Worm (Caenorhabditis elegans) whole organism, L2 larva: ENCODE data around the gene egl-36.

Experiments used
- C34F6.9 ChIP-seq: fragments of 150-350 bp; optimal IDR thresholded peaks from 2 replicates; lab custom pipeline; 2014; ENCODE audit warnings: missing biosample characterization, missing genetic modification characterization
- F13H6.1 ChIP-seq: sonication (generic microtip); optimal IDR thresholded peaks from 2 replicates; lab custom pipeline; 2016; ENCODE audit warnings: missing genetic modification characterization, missing compliant biosample characterization
- Y55F3AM.14 ChIP-seq: fragments of 200-800 bp; sonication (Bioruptor generic); optimal IDR thresholded peaks from 2 replicates; lab custom pipeline; 2018; ENCODE audit warnings: mild to moderate bottlenecking, missing genetic modification characterization, missing compliant biosample characterization
- ama-1 ChIP-seq: fragments of 150-350 bp; optimal IDR thresholded peaks from 2 replicates; lab custom pipeline; 2018; ENCODE audit warnings: inconsistent platforms
- blmp-1 ChIP-seq: sonication (generic microtip); optimal IDR thresholded peaks from 2 replicates; lab custom pipeline; 2017; ENCODE audit warnings: missing genetic modification characterization, mild to moderate bottlenecking, missing compliant biosample characterization, antibody characterized with exemption, moderate library complexity; ENCODE audit not compliant: insufficient read depth
- ceh-16 ChIP-seq: fragments of 150-350 bp; optimal IDR thresholded peaks from 2 replicates; lab custom pipeline; 2014; ENCODE audit warnings: missing biosample characterization, missing genetic modification characterization
- crh-2 ChIP-seq: sonication (generic microtip); optimal IDR thresholded peaks from 2 replicates; lab custom pipeline; 2017; ENCODE audit warnings: missing biosample characterization, missing genetic modification characterization
- egl-27 ChIP-seq: sonication (generic microtip); optimal IDR thresholded peaks from 3 replicates; lab custom pipeline; 2017; ENCODE audit warnings: missing biosample characterization, missing genetic modification reagents, missing genetic modification characterization
- elt-3 ChIP-seq: sonication (generic microtip); optimal IDR thresholded peaks from 2 replicates; lab custom pipeline; 2017; ENCODE audit warnings: missing biosample characterization, missing genetic modification characterization
- fos-1 ChIP-seq: fragments of 150-350 bp; optimal IDR thresholded peaks from 2 replicates; lab custom pipeline; 2014; ENCODE audit warnings: missing biosample characterization, missing genetic modification characterization
- gmeb-1 ChIP-seq: fragments of 150-350 bp; optimal IDR thresholded peaks from 2 replicates; lab custom pipeline; 2014; ENCODE audit warnings: missing biosample characterization, missing genetic modification characterization
- lin-11 ChIP-seq: fragments of 150-350 bp; sonication (generic microtip); optimal IDR thresholded peaks from 2 replicates; lab custom pipeline; 2014; ENCODE audit warnings: missing biosample characterization, missing genetic modification characterization, inconsistent platforms, mixed read lengths
- lin-13 ChIP-seq: fragments of 150-350 bp; optimal IDR thresholded peaks from 2 replicates; lab custom pipeline; 2014; ENCODE audit warnings: missing biosample characterization, missing genetic modification reagents, missing genetic modification characterization
- lin-39 ChIP-seq: fragments of 150-350 bp; optimal IDR thresholded peaks from 2 replicates; lab custom pipeline; 2014; ENCODE audit warnings: missing biosample characterization, missing genetic modification reagents, missing genetic modification characterization
- lsy-2 ChIP-seq, 2 experiments: fragments of 150-350 bp in 1 of 2; sonication (generic microtip) in 1 of 2; optimal IDR thresholded peaks; 2 replicates each; lab custom pipeline; 2014 to 2017; ENCODE audit warnings: missing biosample characterization in 2 of 2, missing genetic modification characterization in 2 of 2
- mbf-1 ChIP-seq: sonication (generic microtip); optimal IDR thresholded peaks from 2 replicates; lab custom pipeline; 2017; ENCODE audit warnings: missing biosample characterization, missing genetic modification characterization
- mdl-1 ChIP-seq, 2 experiments: fragments of 150-350 bp in 1 of 2; sonication (generic microtip) in 1 of 2; optimal IDR thresholded peaks; 2 replicates each; lab custom pipeline; 2017; ENCODE audit warnings: missing biosample characterization in 2 of 2, missing genetic modification characterization in 2 of 2
- nhr-10 ChIP-seq: sonication (generic microtip); optimal IDR thresholded peaks from 2 replicates; lab custom pipeline; 2017; ENCODE audit warnings: missing biosample characterization, missing genetic modification characterization
- nhr-11 ChIP-seq: fragments of 150-350 bp; optimal IDR thresholded peaks from 2 replicates; lab custom pipeline; 2014; ENCODE audit warnings: missing biosample characterization, missing genetic modification characterization
- nhr-129 ChIP-seq: fragments of 150-350 bp; optimal IDR thresholded peaks from 2 replicates; lab custom pipeline; 2014; ENCODE audit warnings: missing biosample characterization, missing genetic modification characterization
- nhr-21 ChIP-seq: fragments of 150-350 bp; optimal IDR thresholded peaks from 2 replicates; lab custom pipeline; 2014; ENCODE audit warnings: missing biosample characterization, missing genetic modification characterization
- nhr-23 ChIP-seq: fragments of 150-350 bp; optimal IDR thresholded peaks from 2 replicates; lab custom pipeline; 2014; ENCODE audit warnings: missing biosample characterization, missing genetic modification reagents, missing genetic modification characterization
- nhr-237 ChIP-seq: fragments of 150-350 bp; optimal IDR thresholded peaks from 2 replicates; lab custom pipeline; 2014; ENCODE audit warnings: missing biosample characterization, missing genetic modification characterization
- nhr-25 ChIP-seq: fragments of 150-350 bp; sonication (generic microtip); optimal IDR thresholded peaks from 3 replicates; lab custom pipeline; 2014; ENCODE audit warnings: missing biosample characterization, missing genetic modification characterization
- nhr-6 ChIP-seq: fragments of 150-350 bp; optimal IDR thresholded peaks from 2 replicates; lab custom pipeline; 2014; ENCODE audit warnings: missing biosample characterization, missing genetic modification characterization
- nhr-77 ChIP-seq: fragments of 150-350 bp; optimal IDR thresholded peaks from 2 replicates; lab custom pipeline; 2014; ENCODE audit warnings: missing biosample characterization, missing genetic modification characterization
- peb-1 ChIP-seq: fragments of 150-350 bp; optimal IDR thresholded peaks from 2 replicates; lab custom pipeline; 2014; ENCODE audit warnings: missing biosample characterization, missing genetic modification characterization
- sem-4 ChIP-seq: fragments of 150-350 bp; optimal IDR thresholded peaks from 2 replicates; lab custom pipeline; 2014; ENCODE audit warnings: missing biosample characterization, missing genetic modification reagents, missing genetic modification characterization
- skn-1 ChIP-seq: sonication (generic microtip); optimal IDR thresholded peaks from 2 replicates; lab custom pipeline; 2017; ENCODE audit warnings: missing biosample characterization, missing genetic modification characterization
- sma-3 ChIP-seq: sonication (generic microtip); optimal IDR thresholded peaks from 2 replicates; lab custom pipeline; 2016; ENCODE audit warnings: missing genetic modification reagents, missing genetic modification characterization, missing compliant biosample characterization
- sma-9 ChIP-seq, 2 experiments: fragments of 150-350 bp in 1 of 2; sonication (generic microtip) in 1 of 2; optimal IDR thresholded peaks; 2 replicates each; lab custom pipeline; 2014 to 2016; ENCODE audit warnings: missing genetic modification characterization in 2 of 2, mild to moderate bottlenecking in 1 of 2, missing biosample characterization in 1 of 2, missing compliant biosample characterization in 1 of 2, missing genetic modification reagents in 1 of 2, moderate library complexity in 1 of 2
- snpc-4 ChIP-seq: fragments of 150-350 bp; optimal IDR thresholded peaks from 2 replicates; lab custom pipeline; 2014; ENCODE audit warnings: missing biosample characterization, missing genetic modification characterization
- unc-55 ChIP-seq: fragments of 150-350 bp; sonication (generic microtip); optimal IDR thresholded peaks from 3 replicates; lab custom pipeline; 2014; ENCODE audit warnings: missing biosample characterization, missing genetic modification reagents, missing genetic modification characterization
- unc-62 ChIP-seq: fragments of 150-350 bp; optimal IDR thresholded peaks from 2 replicates; lab custom pipeline; 2014; ENCODE audit warnings: missing biosample characterization, missing genetic modification reagents, missing genetic modification characterization
- ztf-4 ChIP-seq: fragments of 150-350 bp; optimal IDR thresholded peaks from 2 replicates; lab custom pipeline; 2014; ENCODE audit warnings: missing biosample characterization, missing genetic modification characterization

Gene egl-36

ce11 chrX:10734026-10734425 lies at the start of gene egl-36:
TSS of gene egl-36 (plus strand) at chrX:10734326.
- TF ChIP-seq mdl-1 (tag; optimal IDR thresholded peaks at IDR 0.05; lab: Kevin White, UChicago): no peak
- TF ChIP-seq peb-1 (tag; lab: Kevin White, UChicago): no peak
- TF ChIP-seq nhr-129: no peak
- TF ChIP-seq nhr-77 (tag; lab: Kevin White, UChicago): no peak

DNA sequence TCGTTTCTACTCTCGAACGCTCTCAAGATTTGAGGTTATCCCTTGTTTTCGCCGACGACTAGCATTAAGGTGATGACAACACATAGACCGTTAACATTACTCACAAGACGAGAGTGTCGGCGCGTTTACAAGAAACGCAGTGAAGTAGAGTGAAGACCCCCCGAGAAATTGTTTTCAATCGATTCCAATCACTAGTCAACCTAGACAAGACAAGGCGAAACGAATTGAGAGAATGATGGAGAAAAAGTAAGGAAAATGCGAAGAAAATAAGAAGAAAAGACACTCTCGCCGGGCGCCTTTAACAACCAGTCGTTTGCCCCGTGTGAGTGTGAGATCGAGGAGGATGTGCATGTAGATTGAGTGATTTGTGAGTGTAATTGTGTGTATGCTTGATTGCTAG lies 49.6 kb upstream of the egl-36 start:
- peak; percentile 39 for TF ChIP-seq C34F6.9
- TF ChIP-seq ama-1 (lab: Kevin White, UChicago): peak; percentile 1
- peak; percentile 75 for TF ChIP-seq F13H6.1 (tag; lab: Kevin White, UChicago)
- peak; percentile 92 for TF ChIP-seq fos-1
- peak in 1 of 2 experiments; percentile 26 for TF ChIP-seq mdl-1 (tag; optimal IDR thresholded peaks at IDR 0.05; lab: Kevin White, UChicago)
- TF ChIP-seq blmp-1 (tag; lab: Kevin White, UChicago): peak; percentile 19
- TF ChIP-seq nhr-11 (tag; lab: Kevin White, UChicago): no peak
- no peak for TF ChIP-seq nhr-237
- TF ChIP-seq lin-39: no peak
- TF ChIP-seq lsy-2 (tag; optimal IDR thresholded peaks at IDR 0.05; lab: Kevin White, UChicago): peak in 1 of 2 experiments; percentile 62
- peak; percentile 61 for TF ChIP-seq sma-3 (GFP tag; lab: Kevin White, UChicago)
- no peak for TF ChIP-seq elt-3
- peak; percentile 69 for TF ChIP-seq nhr-21
- peak; percentile 86 for TF ChIP-seq crh-2 (tag; lab: Kevin White, UChicago)
- peak; percentile 69 for TF ChIP-seq nhr-25 (tag; lab: Kevin White, UChicago)
- no peak for TF ChIP-seq nhr-10
- TF ChIP-seq gmeb-1 (tag; lab: Kevin White, UChicago): peak; percentile 31
- TF ChIP-seq nhr-129: peak; percentile 84
- peak; percentile 12 for TF ChIP-seq ztf-4 (tag; lab: Kevin White, UChicago)
- TF ChIP-seq sem-4 (tag; lab: Kevin White, UChicago): peak; percentile 71
- peak; percentile 54 for TF ChIP-seq nhr-6 (tag; lab: Kevin White, UChicago)
- peak; percentile 61 for TF ChIP-seq sma-9 (GFP tag; optimal IDR thresholded peaks at IDR 0.05; lab: Kevin White, UChicago)
- TF ChIP-seq sma-9 (tag; optimal IDR thresholded peaks at IDR 0.05; lab: Kevin White, UChicago): no peak

DNA sequence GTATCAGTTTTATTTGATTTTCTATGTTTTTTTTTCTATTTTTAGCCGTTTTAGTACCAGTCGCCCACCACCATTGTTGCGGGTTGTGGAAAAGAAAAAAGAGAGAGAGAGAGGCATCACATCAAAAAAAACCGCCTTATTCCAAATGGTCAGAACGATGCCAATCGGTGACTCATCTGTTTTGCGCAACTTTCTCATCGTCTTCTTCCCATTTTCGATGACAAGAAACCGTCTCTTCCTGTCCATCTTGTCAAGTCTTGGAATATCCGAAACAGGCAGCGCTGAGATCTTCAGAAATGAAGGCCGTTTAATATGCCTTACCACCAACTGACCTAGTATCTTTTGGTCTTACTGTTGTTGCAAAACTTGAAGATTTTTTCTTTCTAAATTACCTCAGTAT lies 47.6 kb upstream of the egl-36 start:
- TF ChIP-seq nhr-237 (no peak), blmp-1 (tag; lab: Kevin White, UChicago) (peak; percentile 50), sma-3 (GFP tag; lab: Kevin White, UChicago) (peak; percentile 18), nhr-25 (tag; lab: Kevin White, UChicago) (peak; percentile 30), unc-62 (GFP tag; lab: Kevin White, UChicago) (no peak), fos-1 (peak; percentile 86), nhr-21 (peak; percentile 2)
- TF ChIP-seq, all 48 proteins: peak for 5

DNA sequence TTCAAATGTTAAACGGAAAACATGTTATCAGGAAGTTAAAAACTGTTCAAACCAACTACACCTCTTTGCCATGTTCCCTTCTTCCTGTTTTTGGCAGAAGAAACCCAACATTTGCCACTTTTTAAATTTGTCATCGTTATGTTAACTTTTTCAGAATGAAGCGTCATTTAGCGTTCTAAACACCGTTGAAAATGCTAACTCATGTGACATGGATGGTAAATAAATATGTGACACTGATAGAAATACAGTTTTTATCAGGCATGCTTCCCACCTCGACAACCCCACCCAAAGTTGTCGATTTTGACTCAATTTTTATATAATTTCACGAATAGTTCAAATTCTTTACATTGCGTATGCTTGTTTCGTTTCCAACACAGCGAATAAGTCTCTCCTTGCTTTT lies 46.8 kb upstream of the egl-36 start:
- no peak for TF ChIP-seq lin-11 (tag; lab: Kevin White, UChicago)
- no peak for TF ChIP-seq Y55F3AM.14
- TF ChIP-seq F13H6.1 (tag; lab: Kevin White, UChicago): peak; percentile 14
- TF ChIP-seq skn-1: no peak
- TF ChIP-seq crh-2 (tag; lab: Kevin White, UChicago): peak; percentile 11
- TF ChIP-seq sma-3 (GFP tag; lab: Kevin White, UChicago): no peak
- TF ChIP-seq ama-1 (lab: Kevin White, UChicago): peak; percentile 21
- TF ChIP-seq sma-9 (GFP tag; optimal IDR thresholded peaks at IDR 0.05; lab: Kevin White, UChicago): peak; percentile 51
- TF ChIP-seq sma-9 (tag; optimal IDR thresholded peaks at IDR 0.05; lab: Kevin White, UChicago): no peak
- TF ChIP-seq nhr-129: no peak
- no peak for TF ChIP-seq lsy-2 (tag; optimal IDR thresholded peaks at IDR 0.05; lab: Kevin White, UChicago)
- no peak for TF ChIP-seq gmeb-1 (tag; lab: Kevin White, UChicago)
- no peak for TF ChIP-seq C34F6.9
- TF ChIP-seq ceh-16 (tag; lab: Kevin White, UChicago): no peak
- no peak for TF ChIP-seq mbf-1 (tag; lab: Kevin White, UChicago)
- no peak for TF ChIP-seq nhr-23
- TF ChIP-seq nhr-237: no peak
- no peak for TF ChIP-seq lin-13 (GFP tag; lab: Kevin White, UChicago)
- no peak for TF ChIP-seq snpc-4 (tag; lab: Kevin White, UChicago)
- TF ChIP-seq fos-1: peak; percentile 87
- no peak for TF ChIP-seq peb-1 (tag; lab: Kevin White, UChicago)
- no peak for TF ChIP-seq egl-27
- no peak for TF ChIP-seq nhr-25 (tag; lab: Kevin White, UChicago)
- TF ChIP-seq unc-55: no peak
